Worm (Caenorhabditis elegans) whole organism, L4 larva: ENCODE results near the gene emg-1.

Experiments used
- D1046.2 ChIP-seq: fragments of 200-800 bp; sonication (Bioruptor generic); IDR thresholded peaks from 2 replicates; pipeline ENCODE4 v1.3.6; 2022; ENCODE audit warnings: missing genetic modification characterization, missing compliant biosample characterization
- F37D6.2 ChIP-seq: sonication (generic microtip); optimal IDR thresholded peaks from 2 replicates; lab custom pipeline; 2016; ENCODE audit warnings: mild to moderate bottlenecking, missing genetic modification characterization, missing compliant biosample characterization
- Y105C5A.15 ChIP-seq: fragments of 200-800 bp; sonication (Bioruptor generic); IDR thresholded peaks from 2 replicates; pipeline ENCODE4 v1.3.6; 2022; ENCODE audit warnings: missing genetic modification characterization, missing compliant biosample characterization
- Y48G9A.11 ChIP-seq: fragments of 200-800 bp; sonication (Bioruptor generic); IDR thresholded peaks from 2 replicates; pipeline ENCODE4 v1.3.6; 2022; ENCODE audit warnings: missing genetic modification reagents, missing genetic modification characterization, missing compliant biosample characterization
- ZK546.5 ChIP-seq, 2 experiments: sonication (generic microtip); optimal IDR thresholded peaks; 2 replicates each; lab custom pipeline; 2017; ENCODE audit warnings: missing biosample characterization in 2 of 2, missing genetic modification characterization in 2 of 2
- aha-1 ChIP-seq: fragments of 150-350 bp; peaks from one replicate; lab custom pipeline; 2014; ENCODE audit warnings: missing biosample characterization, missing genetic modification characterization
- attf-4 ChIP-seq: sonication (generic microtip); optimal IDR thresholded peaks from 3 replicates; lab custom pipeline; 2017; ENCODE audit warnings: missing biosample characterization, missing genetic modification characterization
- ceh-28 ChIP-seq: fragments of 150-350 bp; optimal IDR thresholded peaks from 2 replicates; lab custom pipeline; 2014; ENCODE audit warnings: missing biosample characterization, missing genetic modification reagents, missing genetic modification characterization
- ceh-32 ChIP-seq: sonication (generic microtip); optimal IDR thresholded peaks from 2 replicates; lab custom pipeline; 2016; ENCODE audit warnings: mild to moderate bottlenecking, missing genetic modification characterization, missing compliant biosample characterization; ENCODE audit not compliant: poor library complexity
- ceh-44 ChIP-seq: fragments of 200-800 bp; sonication (Bioruptor generic); IDR thresholded peaks from 2 replicates; pipeline ENCODE4 v1.3.6; 2022; ENCODE audit warnings: missing genetic modification reagents, missing genetic modification characterization, missing compliant biosample characterization
- ceh-62 ChIP-seq: sonication (generic microtip); optimal IDR thresholded peaks from 2 replicates; lab custom pipeline; 2017; ENCODE audit warnings: missing biosample characterization, missing genetic modification characterization
- daf-16 ChIP-seq, 3 experiments: sonication (generic microtip); optimal IDR thresholded peaks; 2 replicates each; lab custom pipeline; 2016 to 2017; ENCODE audit warnings: missing genetic modification characterization in 3 of 3, missing genetic modification reagents in 3 of 3, mild to moderate bottlenecking in 2 of 3, missing compliant biosample characterization in 2 of 3, missing biosample characterization in 1 of 3, moderate library complexity in 1 of 3
- daf-19 ChIP-seq: fragments of 200-800 bp; sonication (Bioruptor generic); conservative IDR thresholded peaks from 2 replicates; pipeline ENCODE4 v1.3.6; 2022; ENCODE audit warnings: missing genetic modification characterization, missing compliant biosample characterization
- daf-8 ChIP-seq: fragments of 200-800 bp; sonication (Bioruptor generic); IDR thresholded peaks from 2 replicates; pipeline ENCODE4 v1.3.6; 2022; ENCODE audit warnings: missing genetic modification characterization, missing compliant biosample characterization
- dmd-6 ChIP-seq: fragments of 200-800 bp; sonication (Bioruptor generic); IDR thresholded peaks from 2 replicates; pipeline ENCODE4 v1.3.6; 2022; ENCODE audit warnings: missing genetic modification reagents, missing genetic modification characterization, missing compliant biosample characterization
- dpl-1 ChIP-seq: fragments of 150-350 bp; optimal IDR thresholded peaks from 2 replicates; lab custom pipeline; 2014; ENCODE audit warnings: missing biosample characterization, missing genetic modification reagents, missing genetic modification characterization
- dve-1 ChIP-seq: sonication (generic microtip); optimal IDR thresholded peaks from 2 replicates; lab custom pipeline; 2017; ENCODE audit warnings: antibody characterized with exemption, mild to moderate bottlenecking, missing genetic modification characterization, missing compliant biosample characterization; ENCODE audit not compliant: insufficient read depth
- egl-27 ChIP-seq: sonication (generic microtip); optimal IDR thresholded peaks from 3 replicates; lab custom pipeline; 2017; ENCODE audit warnings: missing biosample characterization, missing genetic modification reagents, missing genetic modification characterization
- egl-43 ChIP-seq: fragments of 200-800 bp; sonication (Bioruptor generic); IDR thresholded peaks from 2 replicates; pipeline ENCODE4 v1.3.6; 2022; ENCODE audit warnings: missing genetic modification reagents, missing genetic modification characterization, missing compliant biosample characterization
- fkh-10 ChIP-seq: fragments of 150-350 bp; optimal IDR thresholded peaks from 2 replicates; lab custom pipeline; 2014; ENCODE audit warnings: missing biosample characterization, missing genetic modification reagents, missing genetic modification characterization
- fos-1 ChIP-seq: fragments of 150-350 bp; optimal IDR thresholded peaks from 2 replicates; lab custom pipeline; 2014; ENCODE audit warnings: missing biosample characterization, missing genetic modification characterization
- hlh-11 ChIP-seq: fragments of 200-800 bp; sonication (Bioruptor generic); optimal IDR thresholded peaks from 2 replicates; lab custom pipeline; 2018; ENCODE audit warnings: mild to moderate bottlenecking, missing genetic modification characterization, missing compliant biosample characterization
- lim-7 ChIP-seq: fragments of 200-800 bp; sonication (Bioruptor generic); IDR thresholded peaks from 2 replicates; pipeline ENCODE4 v1.3.6; 2022; ENCODE audit warnings: missing genetic modification characterization, missing compliant biosample characterization
- lin-29 ChIP-seq: fragments of 200-800 bp; sonication (Bioruptor generic); IDR thresholded peaks from 2 replicates; pipeline ENCODE4 v1.3.6; 2022; ENCODE audit warnings: missing genetic modification reagents, missing genetic modification characterization, missing compliant biosample characterization
- lin-38 ChIP-seq: fragments of 200-800 bp; sonication (Bioruptor generic); IDR thresholded peaks from 2 replicates; pipeline ENCODE4 v1.3.6; 2022; ENCODE audit warnings: missing genetic modification reagents, missing genetic modification characterization, missing compliant biosample characterization
- lsy-2 ChIP-seq, 2 experiments: fragments of 150-350 bp in 1 of 2; sonication (generic microtip) in 1 of 2; optimal IDR thresholded peaks; 2 replicates each; lab custom pipeline; 2014 to 2017; ENCODE audit warnings: missing biosample characterization in 2 of 2, missing genetic modification characterization in 2 of 2
- mdl-1 ChIP-seq, 2 experiments: fragments of 150-350 bp in 1 of 2; sonication (generic microtip) in 1 of 2; optimal IDR thresholded peaks; 2 replicates each; lab custom pipeline; 2014 to 2017; ENCODE audit warnings: missing biosample characterization in 2 of 2, missing genetic modification characterization in 2 of 2
- mep-1 ChIP-seq: fragments of 150-350 bp; sonication (generic microtip); optimal IDR thresholded peaks from 3 replicates; lab custom pipeline; 2014; ENCODE audit warnings: missing biosample characterization, missing genetic modification characterization
- mxl-2 ChIP-seq: fragments of 200-800 bp; sonication (Bioruptor generic); conservative IDR thresholded peaks from 2 replicates; pipeline ENCODE4 v1.3.6; 2022; ENCODE audit warnings: missing genetic modification reagents, missing genetic modification characterization, missing compliant biosample characterization
- mxl-3 ChIP-seq: fragments of 200-800 bp; sonication (Bioruptor generic); optimal IDR thresholded peaks from 2 replicates; lab custom pipeline; 2018; ENCODE audit warnings: mild to moderate bottlenecking, missing genetic modification characterization, missing compliant biosample characterization
- nhr-11 ChIP-seq: fragments of 150-350 bp; optimal IDR thresholded peaks from 2 replicates; lab custom pipeline; 2014; ENCODE audit warnings: missing biosample characterization, missing genetic modification characterization
- nhr-237 ChIP-seq: sonication (generic microtip); optimal IDR thresholded peaks from 2 replicates; lab custom pipeline; 2017; ENCODE audit warnings: missing biosample characterization, missing genetic modification characterization
- nhr-77 ChIP-seq: fragments of 150-350 bp; optimal IDR thresholded peaks from 2 replicates; lab custom pipeline; 2014; ENCODE audit warnings: missing biosample characterization, missing genetic modification characterization
- php-3 ChIP-seq: fragments of 200-800 bp; sonication (Bioruptor generic); IDR thresholded peaks from 2 replicates; pipeline ENCODE4 v1.3.6; 2022; ENCODE audit warnings: missing genetic modification reagents, missing genetic modification characterization, missing compliant biosample characterization
- pqm-1 ChIP-seq: sonication (generic microtip); optimal IDR thresholded peaks from 2 replicates; lab custom pipeline; 2017; ENCODE audit warnings: missing biosample characterization, missing genetic modification characterization
- sdz-12 ChIP-seq: fragments of 200-800 bp; sonication (Bioruptor generic); optimal IDR thresholded peaks from 2 replicates; lab custom pipeline; 2018; ENCODE audit warnings: mild to moderate bottlenecking, missing genetic modification characterization, missing compliant biosample characterization
- set-16 ChIP-seq: fragments of 200-800 bp; sonication (Bioruptor generic); IDR thresholded peaks from 2 replicates; pipeline ENCODE4 v1.3.6; 2022; ENCODE audit warnings: missing genetic modification reagents, missing genetic modification characterization, missing compliant biosample characterization
- spr-1 ChIP-seq: sonication (generic microtip); optimal IDR thresholded peaks from 2 replicates; lab custom pipeline; 2016; ENCODE audit warnings: mild to moderate bottlenecking, missing genetic modification characterization, missing compliant biosample characterization
- spr-3 ChIP-seq: fragments of 200-800 bp; sonication (Bioruptor generic); optimal IDR thresholded peaks from 2 replicates; lab custom pipeline; 2018; ENCODE audit warnings: mild to moderate bottlenecking, missing genetic modification characterization, missing compliant biosample characterization
- tag-97 ChIP-seq: fragments of 200-800 bp; sonication (Bioruptor generic); IDR thresholded peaks from 2 replicates; pipeline ENCODE4 v1.3.6; 2022; ENCODE audit warnings: missing genetic modification characterization, missing compliant biosample characterization
- unc-130 ChIP-seq: sonication (generic microtip); optimal IDR thresholded peaks from 2 replicates; lab custom pipeline; 2016; ENCODE audit warnings: missing genetic modification reagents, missing genetic modification characterization, missing compliant biosample characterization
- unc-62 ChIP-seq, 3 experiments: fragments of 150-350 bp in 1 of 3; sonication (generic microtip); optimal IDR thresholded peaks in 2 of 3; peaks in 1 of 3; 1 replicate in 1 of 3; 2 replicates in 2 of 3; lab custom pipeline; 2014 to 2017; ENCODE audit warnings: missing biosample characterization in 3 of 3, missing genetic modification characterization in 3 of 3, missing genetic modification reagents in 3 of 3, missing genotype in 1 of 3
- vab-7 ChIP-seq: fragments of 200-800 bp; sonication (Bioruptor generic); IDR thresholded peaks from 2 replicates; pipeline ENCODE4 v1.3.6; 2022; ENCODE audit warnings: missing genetic modification reagents, missing genetic modification characterization, missing compliant biosample characterization
- zfp-2 ChIP-seq: sonication (generic microtip); optimal IDR thresholded peaks from 2 replicates; lab custom pipeline; 2016; ENCODE audit warnings: mild to moderate bottlenecking, missing genetic modification characterization, missing compliant biosample characterization
- ztf-11 ChIP-seq: fragments of 150-350 bp; optimal IDR thresholded peaks from 2 replicates; lab custom pipeline; 2014; ENCODE audit warnings: missing biosample characterization, missing genetic modification characterization

Gene emg-1

ce11 chrIII:10605049-10605448 is 44.3 kb upstream of the emg-1 start, which contains the start of gene rabx-5:
Gene rabx-5, plus strand, starts transcription at chrIII:10605349.
- TF ChIP-seq spr-3 (GFP tag; lab: Kevin White, UChicago) (no peak), ZK546.5 (tag; optimal IDR thresholded peaks at IDR 0.05; lab: Kevin White, UChicago) (no peak), fos-1 (no peak)
- TF ChIP-seq, all 104 proteins: peak for 0

ce11 chrIII:10608161-10608560 is 41.2 kb upstream of the emg-1 start:
- no peak for TF ChIP-seq Y48G9A.11 (GFP tag; lab: Robert Waterston, UW)
- no peak for TF ChIP-seq nhr-11 (tag; lab: Kevin White, UChicago)
- no peak for TF ChIP-seq php-3 (GFP tag; lab: Robert Waterston, UW)
- TF ChIP-seq vab-7: no peak
- TF ChIP-seq F37D6.2 (tag; lab: Kevin White, UChicago): no peak
- no peak for TF ChIP-seq set-16 (GFP tag; lab: Robert Waterston, UW)
- TF ChIP-seq aha-1: peak; percentile 92
- no peak for TF ChIP-seq hlh-11
- TF ChIP-seq lin-29 (GFP tag; lab: Robert Waterston, UW): no peak
- no peak for TF ChIP-seq dve-1 (tag; lab: Kevin White, UChicago)
- no peak for TF ChIP-seq D1046.2 (GFP tag; lab: Robert Waterston, UW)
- peak; percentile 4 for TF ChIP-seq fkh-10 (GFP tag; lab: Kevin White, UChicago)
- no peak for TF ChIP-seq daf-16 (GFP tag; optimal IDR thresholded peaks at IDR 0.05; lab: Kevin White, UChicago)
- TF ChIP-seq daf-16 (tag; optimal IDR thresholded peaks at IDR 0.05; lab: Kevin White, UChicago): peak; percentile 2
- TF ChIP-seq attf-4 (tag; lab: Kevin White, UChicago): no peak
- TF ChIP-seq egl-43 (GFP tag; lab: Robert Waterston, UW): no peak
- no peak for TF ChIP-seq unc-130 (GFP tag; lab: Kevin White, UChicago)
- TF ChIP-seq zfp-2 (tag; lab: Kevin White, UChicago): no peak
- no peak for TF ChIP-seq mep-1 (tag; lab: Kevin White, UChicago)
- no peak for TF ChIP-seq pqm-1 (tag; lab: Kevin White, UChicago)
- TF ChIP-seq tag-97 (GFP tag; lab: Robert Waterston, UW): no peak
- no peak for TF ChIP-seq dpl-1 (GFP tag; lab: Kevin White, UChicago)
- TF ChIP-seq dmd-6: no peak
- no peak for TF ChIP-seq ztf-11 (tag; lab: Kevin White, UChicago)
- TF ChIP-seq mxl-3 (GFP tag; lab: Kevin White, UChicago): no peak
- TF ChIP-seq lsy-2 (tag; optimal IDR thresholded peaks at IDR 0.05; lab: Kevin White, UChicago): peak in 1 of 2 experiments; percentile 15
- TF ChIP-seq Y105C5A.15: no peak
- no peak for TF ChIP-seq lin-38 (GFP tag; lab: Robert Waterston, UW)

ce11 chrIII:10612333-10612732 is 37.0 kb upstream of the emg-1 start, which contains the start of gene Y39A1A.24:
Gene Y39A1A.24, plus strand, starts transcription at chrIII:10612633.
- TF ChIP-seq mxl-2 (no peak), egl-43 (GFP tag; lab: Robert Waterston, UW) (no peak), nhr-237 (no peak), daf-8 (GFP tag; lab: Robert Waterston, UW) (no peak)

- no peak for TF ChIP-seq egl-27 (tag; lab: Kevin White, UChicago)
These were observed 34.2 kb upstream of the emg-1 start, which contains the start of gene mrpl-22 for ce11 chrIII:10615166-10615565. Gene mrpl-22, plus strand, starts transcription at chrIII:10615466.

- TF ChIP-seq mdl-1 (tag; optimal IDR thresholded peaks at IDR 0.05; lab: Kevin White, UChicago) (peak; percentile 51 to 85), spr-1 (tag; lab: Kevin White, UChicago) (peak; percentile 52), ceh-62 (tag; lab: Kevin White, UChicago) (no peak), lim-7 (GFP tag; lab: Robert Waterston, UW) (no peak), tag-97 (GFP tag; lab: Robert Waterston, UW) (no peak), daf-19 (no peak), ceh-44 (GFP tag; lab: Robert Waterston, UW) (peak; percentile 25; the same call in 1 of the 2 replicates), ceh-28 (tag; lab: Kevin White, UChicago) (no peak), nhr-77 (peak; percentile 23), unc-62 (GFP tag; optimal IDR thresholded peaks at IDR 0.05 in 1 of 2; lab: Kevin White, UChicago) (peak in 1 of 2 experiments; percentile 97), unc-62 (tag; optimal IDR thresholded peaks at IDR 0.05; lab: Kevin White, UChicago) (peak; percentile 26), ceh-32 (tag; lab: Kevin White, UChicago) (no peak), unc-130 (GFP tag; lab: Kevin White, UChicago) (peak; percentile 93), spr-3 (GFP tag; lab: Kevin White, UChicago) (no peak), sdz-12 (peak; percentile 29)
These were observed 28.1 kb upstream of the emg-1 start, which contains the start of the genes lron-10 and hpr-9 for ce11 chrIII:10621208-10621607. Gene lron-10, minus strand, starts transcription at chrIII:10621369. Gene hpr-9, plus strand, starts transcription at chrIII:10621551.
